Fruit fly (Drosophila melanogaster) whole organism, prepupa: ENCODE measurements around the gene NTPase.

ENCODE experiments used
- CG15336 ChIP-seq: fragments of 200-800 bp; sonication (Bioruptor generic); IDR thresholded peaks from 2 replicates; pipeline ENCODE4 v1.3.6; 2022; ENCODE audit warnings: missing biosample characterization, missing genetic modification characterization
- CG16779 ChIP-seq: fragments of 200-800 bp; sonication (Bioruptor generic); optimal IDR thresholded peaks from 3 replicates; lab custom pipeline; 2017; ENCODE audit warnings: missing biosample characterization, mild to moderate bottlenecking, missing genetic modification characterization
- CG31627 ChIP-seq: fragments of 200-800 bp; sonication (Bioruptor generic); optimal IDR thresholded peaks from 3 replicates; lab custom pipeline; 2016; ENCODE audit warnings: missing biosample characterization, missing genetic modification characterization
- CG6163 ChIP-seq: fragments of 200-800 bp; sonication (Bioruptor generic); IDR thresholded peaks from 3 replicates; pipeline ENCODE4 v1.3.6; 2022; ENCODE audit warnings: missing biosample characterization, missing genetic modification characterization
- CG6276 ChIP-seq: fragments of 200-800 bp; sonication (Bioruptor generic); optimal IDR thresholded peaks from 2 replicates; lab custom pipeline; 2017; ENCODE audit warnings: missing biosample characterization, mild to moderate bottlenecking, missing genetic modification characterization
- CG6808 ChIP-seq: fragments of 200-800 bp; sonication (Bioruptor generic); optimal IDR thresholded peaks from 3 replicates; lab custom pipeline; 2017; ENCODE audit warnings: missing biosample characterization, missing genetic modification characterization, mild to moderate bottlenecking, moderate library complexity, missing genetic modification reagents
- CG6854 ChIP-seq: fragments of 200-800 bp; sonication (Bioruptor generic); optimal IDR thresholded peaks from 2 replicates; lab custom pipeline; 2017; ENCODE audit warnings: missing biosample characterization, mild to moderate bottlenecking, missing genetic modification characterization
- CG8119 ChIP-seq: fragments of 200-800 bp; sonication (Bioruptor generic); IDR thresholded peaks from 3 replicates; pipeline ENCODE4 v1.3.6; 2022; ENCODE audit warnings: missing biosample characterization, missing genetic modification characterization
- CG8319 ChIP-seq: fragments of 200-800 bp; sonication (Bioruptor generic); optimal IDR thresholded peaks from 3 replicates; lab custom pipeline; 2016; ENCODE audit warnings: missing biosample characterization, missing genetic modification characterization
- CG9139 ChIP-seq: fragments of 200-800 bp; sonication (Bioruptor generic); optimal IDR thresholded peaks from 3 replicates; lab custom pipeline; 2017; ENCODE audit warnings: missing biosample characterization, mild to moderate bottlenecking, missing genetic modification characterization
- Eip75B ChIP-seq: fragments of 200-800 bp; sonication (Bioruptor generic); optimal IDR thresholded peaks from 3 replicates; lab custom pipeline; 2016; ENCODE audit warnings: missing biosample characterization, missing genetic modification characterization
- Eip78C ChIP-seq: fragments of 200-800 bp; sonication (Bioruptor generic); peaks from one replicate; lab custom pipeline; 2016; ENCODE audit warnings: missing biosample characterization, missing genetic modification characterization
- Ets21C ChIP-seq: fragments of 200-800 bp; sonication (Bioruptor generic); optimal IDR thresholded peaks from 3 replicates; lab custom pipeline; 2016; ENCODE audit warnings: missing biosample characterization, missing genetic modification characterization
- Ets96B ChIP-seq: fragments of 200-800 bp; optimal IDR thresholded peaks from 2 replicates; lab custom pipeline; 2019; ENCODE audit warnings: missing biosample characterization, mild to moderate bottlenecking, missing genetic modification characterization, moderate library complexity
- Gug ChIP-seq: fragments of 200-800 bp; sonication (Bioruptor generic); IDR thresholded peaks from 2 replicates; pipeline ENCODE4 v1.3.6; 2022; ENCODE audit warnings: missing biosample characterization, missing genetic modification characterization
- Lpt ChIP-seq: fragments of 200-800 bp; sonication (Bioruptor generic); optimal IDR thresholded peaks from 3 replicates; lab custom pipeline; 2016; ENCODE audit warnings: missing biosample characterization, missing genetic modification characterization
- Met ChIP-seq: fragments of 200-800 bp; sonication (Bioruptor generic); optimal IDR thresholded peaks from 3 replicates; lab custom pipeline; 2016; ENCODE audit warnings: missing biosample characterization, missing genetic modification characterization
- OdsH ChIP-seq: fragments of 200-800 bp; sonication (Bioruptor generic); optimal IDR thresholded peaks from 3 replicates; lab custom pipeline; 2016; ENCODE audit warnings: missing biosample characterization, missing genetic modification characterization
- Smox ChIP-seq: fragments of 200-800 bp; sonication (Bioruptor generic); optimal IDR thresholded peaks from 3 replicates; lab custom pipeline; 2016; ENCODE audit warnings: missing biosample characterization, missing genetic modification characterization
- Sox102F ChIP-seq: fragments of 200-800 bp; sonication (Bioruptor generic); optimal IDR thresholded peaks from 2 replicates; lab custom pipeline; 2016; ENCODE audit warnings: missing biosample characterization, mild to moderate bottlenecking, missing genetic modification characterization
- Sox14 ChIP-seq: fragments of 200-800 bp; sonication (Bioruptor generic); optimal IDR thresholded peaks from 3 replicates; lab custom pipeline; 2016; ENCODE audit warnings: missing biosample characterization, missing genetic modification characterization
- achi ChIP-seq: fragments of 200-800 bp; sonication (Bioruptor generic); optimal IDR thresholded peaks from 3 replicates; lab custom pipeline; 2016; ENCODE audit warnings: missing biosample characterization, missing genetic modification characterization
- acj6 ChIP-seq: fragments of 200-800 bp; sonication (Bioruptor generic); optimal IDR thresholded peaks from 3 replicates; lab custom pipeline; 2016; ENCODE audit warnings: missing biosample characterization, missing genetic modification characterization
- dac ChIP-seq: fragments of 200-800 bp; sonication (Bioruptor generic); optimal IDR thresholded peaks from 2 replicates; lab custom pipeline; 2017; ENCODE audit warnings: missing biosample characterization, mild to moderate bottlenecking, missing genetic modification characterization
- dsx ChIP-seq: fragments of 200-800 bp; optimal IDR thresholded peaks from 3 replicates; lab custom pipeline; 2019; ENCODE audit warnings: missing biosample characterization, mild to moderate bottlenecking, missing genetic modification characterization, moderate library complexity; ENCODE audit not compliant: poor library complexity, severe bottlenecking
- eg ChIP-seq: fragments of 200-800 bp; sonication (Bioruptor generic); IDR thresholded peaks from 3 replicates; pipeline ENCODE4 v1.3.6; 2022; ENCODE audit warnings: missing biosample characterization, missing genetic modification characterization
- fkh ChIP-seq: fragments of 200-800 bp; sonication (Bioruptor generic); optimal IDR thresholded peaks from 3 replicates; lab custom pipeline; 2017; ENCODE audit warnings: missing biosample characterization, mild to moderate bottlenecking, missing genetic modification characterization, moderate library complexity
- salr ChIP-seq, 2 experiments: fragments of 200-800 bp; sonication (Bioruptor generic); optimal IDR thresholded peaks; 3 replicates each; lab custom pipeline; 2016 to 2018; ENCODE audit warnings: missing biosample characterization in 2 of 2, missing genetic modification characterization in 2 of 2, mild to moderate bottlenecking in 1 of 2
- ss ChIP-seq, 2 experiments: fragments of 200-800 bp; sonication (Bioruptor generic); optimal IDR thresholded peaks; 2 replicates in 1 of 2; 3 replicates in 1 of 2; lab custom pipeline; 2017 to 2018; ENCODE audit warnings: mild to moderate bottlenecking in 2 of 2, missing biosample characterization in 2 of 2, missing genetic modification characterization in 2 of 2, moderate library complexity in 1 of 2
- svp ChIP-seq: fragments of 200-800 bp; sonication (Bioruptor generic); peaks from one replicate; lab custom pipeline; 2016; ENCODE audit warnings: missing biosample characterization, missing genetic modification characterization
- topi ChIP-seq: fragments of 200-800 bp; sonication (Bioruptor generic); optimal IDR thresholded peaks from 3 replicates; lab custom pipeline; 2016; ENCODE audit warnings: missing biosample characterization, missing genetic modification characterization
- vri ChIP-seq: fragments of 200-800 bp; sonication (Bioruptor generic); optimal IDR thresholded peaks from 3 replicates; lab custom pipeline; 2016; ENCODE audit warnings: missing biosample characterization, mild to moderate bottlenecking, missing genetic modification characterization

The NTPase gene

DNA sequence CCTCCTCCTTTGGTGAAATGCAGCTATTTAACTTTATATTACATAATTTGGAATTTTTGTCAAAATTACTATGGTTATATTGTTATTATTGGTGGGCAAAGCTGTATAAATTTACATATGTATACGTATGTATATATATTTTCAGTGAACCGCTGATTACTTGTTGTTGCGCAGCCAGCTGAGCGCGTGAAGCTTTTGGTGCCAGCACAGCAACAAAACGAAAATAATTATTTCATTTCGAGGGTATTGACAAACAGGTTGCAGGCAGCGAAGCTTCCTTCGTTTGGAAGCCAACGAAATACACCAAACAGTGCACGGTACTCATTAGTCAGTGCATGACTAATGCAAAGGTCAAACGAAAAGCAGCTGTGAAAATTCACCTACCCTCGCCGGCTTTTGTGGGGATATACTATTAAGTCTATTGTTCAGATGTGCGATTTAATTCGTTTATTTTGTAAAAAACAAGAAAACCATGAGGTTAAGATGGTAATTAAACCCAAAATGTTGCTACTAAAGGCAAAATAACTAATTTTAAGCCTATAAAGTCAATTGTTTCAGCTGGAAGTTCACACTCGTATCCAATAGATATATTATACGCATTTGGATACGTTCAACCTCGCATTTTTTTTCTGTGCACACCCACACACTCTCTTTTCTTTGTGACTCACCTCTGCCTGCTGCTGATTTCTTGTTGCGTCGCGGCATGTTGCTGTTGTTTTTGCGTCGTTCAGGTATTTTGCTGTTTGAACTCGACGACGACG lies 12.5 kb downstream of the NTPase start (continued):
- TF ChIP-seq topi (peak; percentile 57), Smox (peak; percentile 36), fkh (GFP tag; lab: Kevin White, UChicago) (no peak), Sox102F (GFP tag; lab: Kevin White, UChicago) (peak; percentile 39), Ets21C (peak; percentile 37), CG8119 (GFP tag; lab: Robert Waterston, UW) (peak; percentile 70; the same call in 2 of the 3 replicates), CG8319 (GFP tag; lab: Kevin White, UChicago) (no peak), salr (GFP tag; optimal IDR thresholded peaks at IDR 0.05; lab: Kevin White, UChicago) (peak in 1 of 2 experiments; percentile 31), CG6808 (GFP tag; lab: Kevin White, UChicago) (peak; percentile 49), CG31627 (peak; percentile 62), Eip78C (GFP tag; lab: Kevin White, UChicago) (peak; percentile 89), acj6 (GFP tag; lab: Kevin White, UChicago) (peak; percentile 41), Gug (0 out of 2 replicates have a peak, but pooled peaks have one; percentile 22), CG16779 (tag; lab: Kevin White, UChicago) (no peak), Sox14 (GFP tag; lab: Kevin White, UChicago) (peak; percentile 80), svp (GFP tag; lab: Kevin White, UChicago) (peak; percentile 84), Eip75B (GFP tag; lab: Kevin White, UChicago) (peak; percentile 55), dac (peak; percentile 8), achi (GFP tag; lab: Kevin White, UChicago) (peak; percentile 42), CG15336 (GFP tag; lab: Robert Waterston, UW) (peak; percentile 55), Met (peak; percentile 53), dsx (GFP tag; lab: Kevin White, UChicago) (no peak), eg (GFP tag; lab: Robert Waterston, UW) (peak; percentile 32; the same call in 1 of the 3 replicates), Lpt (GFP tag; lab: Kevin White, UChicago) (no peak), Ets96B (tag; lab: Kevin White, UChicago) (peak; percentile 16), ss (GFP tag; optimal IDR thresholded peaks at IDR 0.05; lab: Kevin White, UChicago) (peak in 1 of 2 experiments; percentile 34), CG9139 (GFP tag; lab: Kevin White, UChicago) (no peak), vri (GFP tag; lab: Kevin White, UChicago) (peak; percentile 59), CG6854 (GFP tag; lab: Kevin White, UChicago) (no peak)

DNA sequence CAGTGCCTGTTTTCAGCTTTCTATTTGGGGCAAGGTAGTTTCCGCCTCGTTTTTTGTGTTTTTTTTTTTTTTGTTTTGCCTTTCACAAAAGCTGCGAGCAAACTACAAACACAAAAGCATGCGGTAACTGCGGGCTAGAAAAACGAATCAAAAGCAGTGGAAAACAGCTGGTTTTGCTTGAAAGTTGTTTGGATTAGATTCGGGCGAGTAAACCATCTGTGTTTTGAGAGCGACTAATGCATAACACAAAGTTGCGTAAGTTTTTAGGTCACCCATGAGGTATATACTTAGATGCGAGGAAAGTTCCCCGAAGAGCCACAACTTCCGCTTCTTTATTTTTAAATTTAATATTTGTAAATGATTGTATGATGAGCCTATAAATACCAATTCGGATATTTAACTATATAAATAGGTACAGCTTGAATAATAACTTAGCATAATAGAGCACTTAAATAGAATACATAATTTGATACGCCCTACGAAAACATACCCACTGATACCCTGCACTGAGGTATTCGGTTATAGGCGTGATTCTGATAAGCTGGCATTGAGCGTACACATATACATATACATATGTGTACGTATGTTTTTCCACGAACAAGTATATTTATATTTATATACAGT lies 13.2 kb downstream of the NTPase start:
- TF ChIP-seq CG6163 (no peak), CG6276 (GFP tag; lab: Kevin White, UChicago) (peak; percentile 19), CG8119 (GFP tag; lab: Robert Waterston, UW) (peak; percentile 33; the same call in 1 of the 3 replicates), svp (GFP tag; lab: Kevin White, UChicago) (peak; percentile 27), fkh (GFP tag; lab: Kevin White, UChicago) (peak; percentile 36), eg (GFP tag; lab: Robert Waterston, UW) (peak; percentile 4; the same call in 1 of the 3 replicates), Lpt (GFP tag; lab: Kevin White, UChicago) (no peak), OdsH (no peak), salr (GFP tag; optimal IDR thresholded peaks at IDR 0.05; lab: Kevin White, UChicago) (no peak), dsx (GFP tag; lab: Kevin White, UChicago) (no peak)

DNA sequence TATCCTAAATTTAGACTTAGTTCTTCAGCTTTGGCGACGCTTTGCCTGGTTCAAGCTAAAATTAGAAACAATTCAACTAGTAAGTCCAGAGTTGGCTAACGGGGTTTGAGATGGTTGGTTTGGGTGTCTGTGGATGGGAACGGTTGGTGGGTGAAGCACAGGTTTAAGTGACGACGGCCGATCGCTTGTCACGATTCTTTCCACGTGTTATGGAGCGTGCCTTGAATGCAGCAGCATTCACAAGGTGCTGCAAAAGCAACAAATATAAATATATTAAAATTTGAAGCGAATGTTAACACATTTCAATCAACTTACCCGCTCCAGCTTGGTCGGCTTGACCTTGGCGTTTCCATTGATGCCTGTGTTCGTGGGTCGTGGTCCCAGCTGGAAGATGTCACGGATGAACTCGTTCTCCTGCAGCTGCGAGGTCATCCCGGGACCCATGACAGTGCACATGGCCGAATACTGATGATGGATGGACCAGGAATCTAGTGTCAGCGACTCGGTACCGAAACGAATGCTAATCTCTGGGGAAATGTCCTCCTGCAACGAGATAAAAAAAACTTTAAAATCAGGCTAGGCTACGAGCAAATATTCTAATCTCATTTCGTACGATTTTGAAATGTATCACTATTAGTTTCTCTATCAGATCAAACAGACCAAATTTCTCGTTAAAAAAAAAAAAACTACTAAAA lies 16.5 kb downstream of the NTPase start, which contains the start of gene CG8813:
Gene CG8813 (plus strand): TSS at position 645 of the 695 bp plus-strand sequence.
- TF ChIP-seq Eip78C (GFP tag; lab: Kevin White, UChicago), result peak; percentile 16
- TF ChIP-seq fkh (GFP tag; lab: Kevin White, UChicago), result no peak
